Fruit fly (Drosophila melanogaster): ENCODE results near the gene CG12065.

Gene CG12065

dm6 chrX:8622419-8622818 lies 48.3 kb downstream of the CG12065 start:
- no peak for TF ChIP-seq CG4820 (GFP tag; optimal IDR thresholded peaks at IDR 0.05)
- TF ChIP-seq Atf3 (GFP tag; optimal IDR thresholded peaks at IDR 0.05) = no peak
- TF ChIP-seq CG17802 (tag; optimal IDR thresholded peaks at IDR 0.05) = no peak
- no peak for TF ChIP-seq HLH4C (GFP tag; IDR thresholded peaks at IDR 0.05; ENCODE audit: partially characterized antibody)
- TF ChIP-seq Awh (GFP tag; IDR thresholded peaks at IDR 0.05) = no peak
- no peak for TF ChIP-seq eyg (GFP tag; optimal IDR thresholded peaks at IDR 0.05)
- peak; percentile 21 for TF ChIP-seq pros (GFP tag; optimal IDR thresholded peaks at IDR 0.05)
- no peak for TF ChIP-seq lov (optimal IDR thresholded peaks at IDR 0.05)
- TF ChIP-seq lov (GFP tag; IDR thresholded peaks at IDR 0.05) = no peak
- TF ChIP-seq Doc3 (GFP tag; IDR thresholded peaks at IDR 0.05; ENCODE audit: partially characterized antibody) = no peak
- no peak for TF ChIP-seq YL-1 (GFP tag; optimal IDR thresholded peaks at IDR 0.05)
- no peak for TF ChIP-seq dmrt11E (tag; optimal IDR thresholded peaks at IDR 0.05)
- peak; percentile 83 for TF ChIP-seq oc (tag; optimal IDR thresholded peaks at IDR 0.05)
- no peak for TF ChIP-seq gcm (GFP tag; optimal IDR thresholded peaks at IDR 0.05)
- no peak for TF ChIP-seq Dek (tag; optimal IDR thresholded peaks at IDR 0.05)
- no peak for TF ChIP-seq CG10366 (GFP tag; IDR thresholded peaks at IDR 0.05)
- TF ChIP-seq CG16863 (GFP tag; optimal IDR thresholded peaks at IDR 0.05) = no peak
- TF ChIP-seq Oli (tag; optimal IDR thresholded peaks at IDR 0.05) = no peak
- no peak for TF ChIP-seq CG2889 (GFP tag; IDR thresholded peaks at IDR 0.05)
- TF ChIP-seq Jarid2 (GFP tag; optimal IDR thresholded peaks at IDR 0.05) = peak; percentile 24
- no peak for TF ChIP-seq CG31388 (GFP tag; optimal IDR thresholded peaks at IDR 0.05)
- no peak for TF ChIP-seq CG13424 (tag; optimal IDR thresholded peaks at IDR 0.05)
- peak; percentile 48 for TF ChIP-seq cg (GFP tag; optimal IDR thresholded peaks at IDR 0.05)
- TF ChIP-seq CG12299 (tag; optimal IDR thresholded peaks at IDR 0.05) = no peak
- no peak for TF ChIP-seq CG11398 (GFP tag; optimal IDR thresholded peaks at IDR 0.05)
- no peak for TF ChIP-seq Gug (GFP tag; IDR thresholded peaks at IDR 0.05)
- TF ChIP-seq sim (GFP tag; IDR thresholded peaks at IDR 0.05) = no peak
- no peak for TF ChIP-seq CG3995 (GFP tag; optimal IDR thresholded peaks at IDR 0.05)
- TF ChIP-seq cas (GFP tag; IDR thresholded peaks at IDR 0.05) = no peak
- no peak for TF ChIP-seq aop (GFP tag; IDR thresholded peaks at IDR 0.05)
- TF ChIP-seq chinmo (GFP tag; IDR thresholded peaks at IDR 0.05; ENCODE audit: partially characterized antibody) = no peak
- no peak for TF ChIP-seq maf-S (GFP tag; optimal IDR thresholded peaks at IDR 0.05)
- no peak for TF ChIP-seq CG31224 (GFP tag; IDR thresholded peaks at IDR 0.05)
- TF ChIP-seq Nf-YC (tag; optimal IDR thresholded peaks at IDR 0.05) = peak; percentile 22
- no peak for TF ChIP-seq kay (GFP tag; optimal IDR thresholded peaks at IDR 0.05)
- TF ChIP-seq ap (GFP tag; IDR thresholded peaks at IDR 0.05) = no peak
- TF ChIP-seq cwo (GFP tag; optimal IDR thresholded peaks at IDR 0.05) = no peak
- no peak for TF ChIP-seq abd-A (tag; optimal IDR thresholded peaks at IDR 0.05)
- TF ChIP-seq CG15479 (GFP tag; optimal IDR thresholded peaks at IDR 0.05) = no peak
- TF ChIP-seq disco-r (GFP tag; optimal IDR thresholded peaks at IDR 0.05) = no peak
- TF ChIP-seq Mad (GFP tag; optimal IDR thresholded peaks at IDR 0.05) = no peak
- TF ChIP-seq CG10321 (GFP tag; IDR thresholded peaks at IDR 0.05) = no peak
- no peak for TF ChIP-seq bsh (GFP tag; optimal IDR thresholded peaks at IDR 0.05)
- TF ChIP-seq crol (GFP tag; IDR thresholded peaks at IDR 0.05) = peak; percentile 85
- no peak for TF ChIP-seq Dad (GFP tag; optimal IDR thresholded peaks at IDR 0.05)
- TF ChIP-seq Hr3 (GFP tag; optimal IDR thresholded peaks at IDR 0.05) = no peak

All from whole organism, embryonic.